Fruit fly (Drosophila melanogaster): ENCODE measurements around the gene ATPsynD.

DNA sequence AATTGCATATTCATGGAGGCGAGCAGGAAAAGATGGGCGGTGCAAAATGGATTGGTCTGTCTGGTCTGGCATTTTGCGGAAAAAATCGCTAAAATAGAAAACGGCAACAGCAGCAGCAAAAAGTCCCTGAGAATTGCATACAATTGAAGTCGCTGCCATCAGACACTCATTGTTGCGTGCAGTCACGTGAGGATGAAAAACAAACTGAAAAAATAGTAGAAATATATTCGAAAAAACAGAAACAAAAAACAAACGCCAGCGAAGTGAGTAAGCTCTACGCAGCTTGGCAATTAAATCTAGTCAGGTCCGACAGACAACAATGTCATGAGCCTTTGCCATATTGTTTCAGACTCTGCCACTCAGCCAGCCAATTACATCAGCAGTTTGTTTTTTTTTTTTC lies 35.5 kb upstream of the ATPsynD start:
- TF ChIP-seq Mnt (GFP tag; optimal IDR thresholded peaks at IDR 0.05) (no peak), cnc (optimal IDR thresholded peaks at IDR 0.05) (no peak), CG11617 (GFP tag; optimal IDR thresholded peaks at IDR 0.05) (no peak)
